Worm (Caenorhabditis elegans) whole organism, early embryonic: ENCODE results near the gene Y17G9B.2.
A peak's percentile ranks its signal among the peaks of the same experiment; 100 is the strongest.

ENCODE experiments used
- B0310.2 ChIP-seq: sonication (generic microtip); optimal IDR thresholded peaks from 2 replicates; lab custom pipeline; 2016; ENCODE audit warnings: mild to moderate bottlenecking, missing genetic modification characterization, missing compliant biosample characterization
- F13C5.2 ChIP-seq: sonication (generic microtip); optimal IDR thresholded peaks from 2 replicates; lab custom pipeline; 2017; ENCODE audit warnings: mild to moderate bottlenecking, missing genetic modification characterization, inconsistent platforms, missing compliant biosample characterization
- aly-1 ChIP-seq: sonication (generic microtip); optimal IDR thresholded peaks from 2 replicates; lab custom pipeline; 2016; ENCODE audit warnings: missing genetic modification characterization, missing compliant biosample characterization
- ama-1 ChIP-seq: fragments of 150-350 bp; optimal IDR thresholded peaks from 2 replicates; lab custom pipeline; 2014
- ceh-13 ChIP-seq: fragments of 200-800 bp; sonication (Bioruptor generic); optimal IDR thresholded peaks from 2 replicates; lab custom pipeline; 2018; ENCODE audit warnings: mild to moderate bottlenecking, missing genetic modification characterization, missing compliant biosample characterization
- ceh-36 ChIP-seq: sonication (generic microtip); optimal IDR thresholded peaks from 2 replicates; lab custom pipeline; 2016; ENCODE audit warnings: missing genetic modification characterization, inconsistent platforms, missing compliant biosample characterization
- ets-7 ChIP-seq: sonication (generic microtip); optimal IDR thresholded peaks from 2 replicates; lab custom pipeline; 2016; ENCODE audit warnings: missing genotype, missing genetic modification characterization, missing compliant biosample characterization
- flt-1 ChIP-seq: fragments of 200-800 bp; sonication (Bioruptor generic); IDR thresholded peaks from 2 replicates; pipeline ENCODE4 v1.3.6; 2022; ENCODE audit warnings: missing genetic modification characterization, missing compliant biosample characterization
- hmbx-1 ChIP-seq: sonication (generic microtip); optimal IDR thresholded peaks from 2 replicates; lab custom pipeline; 2016; ENCODE audit warnings: mild to moderate bottlenecking, missing genetic modification characterization, missing compliant biosample characterization
- hmg-4 ChIP-seq: fragments of 200-800 bp; sonication (Bioruptor generic); optimal IDR thresholded peaks from 2 replicates; lab custom pipeline; 2018; ENCODE audit warnings: mild to moderate bottlenecking, missing genetic modification characterization, missing compliant biosample characterization
- hnd-1 ChIP-seq: sonication (generic microtip); optimal IDR thresholded peaks from 2 replicates; lab custom pipeline; 2016; ENCODE audit warnings: missing genetic modification characterization, missing compliant biosample characterization
- pes-1 ChIP-seq: fragments of 200-800 bp; sonication (Bioruptor generic); IDR thresholded peaks from 2 replicates; pipeline ENCODE4 v1.3.6; 2022; ENCODE audit warnings: missing genetic modification reagents, missing genetic modification characterization, missing compliant biosample characterization
- scrt-1 ChIP-seq: fragments of 200-800 bp; sonication (Bioruptor generic); IDR thresholded peaks from 2 replicates; pipeline ENCODE4 v1.3.6; 2022; ENCODE audit warnings: missing genetic modification characterization, missing compliant biosample characterization
- sea-1 ChIP-seq: fragments of 200-800 bp; sonication (Bioruptor generic); conservative IDR thresholded peaks from 2 replicates; pipeline ENCODE4 v1.3.6; 2022; ENCODE audit warnings: missing genetic modification characterization, missing compliant biosample characterization
- tbx-11 ChIP-seq: fragments of 200-800 bp; sonication (Bioruptor generic); IDR thresholded peaks from 2 replicates; pipeline ENCODE4 v1.3.6; 2022; ENCODE audit warnings: missing genetic modification characterization, missing compliant biosample characterization
- tbx-37 ChIP-seq: fragments of 200-800 bp; sonication (Bioruptor generic); conservative IDR thresholded peaks from 2 replicates; pipeline ENCODE4 v1.3.6; 2022; ENCODE audit warnings: missing genetic modification reagents, missing genetic modification characterization, missing compliant biosample characterization
- tra-4 ChIP-seq: sonication (generic microtip); optimal IDR thresholded peaks from 2 replicates; lab custom pipeline; 2017; ENCODE audit warnings: missing genetic modification characterization, missing compliant biosample characterization

The Y17G9B.2 gene

DNA sequence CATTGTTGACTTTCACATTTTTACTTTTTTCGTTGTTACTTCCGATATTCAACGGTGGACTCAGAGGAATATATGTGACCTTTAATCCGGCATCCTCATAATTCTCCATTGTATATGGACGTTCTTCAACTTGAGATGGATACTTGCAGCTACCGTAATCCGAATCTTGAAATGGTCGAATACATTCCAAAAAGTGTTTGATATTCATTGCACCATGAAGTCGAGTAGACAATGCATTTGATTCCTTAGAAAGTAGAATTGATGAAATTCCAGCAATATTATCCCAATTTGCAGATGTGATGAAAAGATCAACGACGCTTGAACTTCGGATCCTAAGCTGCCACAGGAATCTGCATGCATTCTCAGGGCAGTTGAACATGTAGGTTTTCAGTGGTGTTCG lies 21.5 kb upstream of the Y17G9B.2 start:
- no peak for TF ChIP-seq sea-1

DNA sequence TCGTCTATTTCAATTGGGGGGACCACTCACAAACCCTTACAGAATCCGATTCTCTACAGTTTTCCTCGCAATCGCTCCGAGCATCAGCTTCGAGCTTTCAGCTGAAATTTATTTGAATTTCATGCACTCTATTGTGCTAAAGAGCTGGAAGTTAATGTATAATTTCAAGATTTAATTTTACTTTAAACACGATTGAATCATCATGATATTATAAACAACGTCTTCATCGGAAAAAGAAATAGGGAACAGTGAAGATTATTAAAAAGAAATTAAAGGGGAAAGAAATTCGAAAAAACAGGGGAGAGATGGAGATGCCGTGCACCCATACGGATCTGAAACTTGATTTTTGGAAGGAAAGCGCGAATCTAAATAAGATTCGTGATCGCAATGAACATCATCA lies 19.8 kb upstream of the Y17G9B.2 start, which contains the start of gene hoe-1:
hoe-1 (minus strand) TSS at position 101 of the 400 bp plus-strand sequence.
- no peak for TF ChIP-seq ama-1 (lab: Kevin White, UChicago)
- no peak for TF ChIP-seq ceh-36 (tag; lab: Kevin White, UChicago)
- no peak for TF ChIP-seq tbx-11 (GFP tag; lab: Robert Waterston, UW)
- TF ChIP-seq sea-1 = no peak
- no peak for TF ChIP-seq F13C5.2 (tag; lab: Kevin White, UChicago)
- TF ChIP-seq hmg-4 (GFP tag; lab: Kevin White, UChicago) = no peak
- TF ChIP-seq scrt-1 (GFP tag; lab: Robert Waterston, UW) = no peak
- TF ChIP-seq pes-1 (GFP tag; lab: Robert Waterston, UW) = no peak
- TF ChIP-seq tra-4 (tag; lab: Kevin White, UChicago) = no peak
- TF ChIP-seq tbx-37 = no peak
- no peak for TF ChIP-seq hmbx-1 (tag; lab: Kevin White, UChicago)
- TF ChIP-seq B0310.2 (tag; lab: Kevin White, UChicago) = no peak
- TF ChIP-seq ets-7 (tag; lab: Kevin White, UChicago) = no peak
- no peak for TF ChIP-seq hnd-1
- TF ChIP-seq flt-1 = no peak

DNA sequence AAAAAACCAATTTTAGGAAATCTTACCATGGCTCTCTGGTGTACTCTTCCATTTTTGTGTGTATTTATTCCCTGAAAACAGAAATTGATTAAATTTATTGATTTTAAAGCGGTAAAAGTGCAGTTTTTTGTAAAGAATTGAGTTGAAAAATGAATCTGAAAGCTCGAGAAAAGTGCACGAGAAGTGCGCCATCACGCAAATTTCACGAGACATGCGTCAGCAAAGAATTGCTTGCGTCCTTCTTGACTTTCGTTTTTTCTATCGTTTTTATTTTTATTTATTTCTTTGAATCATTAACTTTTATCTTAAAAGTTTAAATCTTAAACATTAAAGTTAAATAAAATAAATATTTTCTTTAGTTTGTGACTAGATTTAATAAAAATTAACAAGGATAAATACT lies 18.5 kb upstream of the Y17G9B.2 start, which contains the start of gene timm-17B.1:
timm-17B.1 (minus strand) TSS at position 71 of the 400 bp plus-strand sequence.
- no peak for TF ChIP-seq hmg-4 (GFP tag; lab: Kevin White, UChicago)
- no peak for TF ChIP-seq tbx-37
- no peak for TF ChIP-seq B0310.2 (tag; lab: Kevin White, UChicago)
- no peak for TF ChIP-seq ets-7 (tag; lab: Kevin White, UChicago)
- 0 out of 2 replicates have a peak, but pooled peaks have one; percentile 34 for TF ChIP-seq pes-1 (GFP tag; lab: Robert Waterston, UW)
- no peak for TF ChIP-seq hmbx-1 (tag; lab: Kevin White, UChicago)
- no peak for TF ChIP-seq sea-1
- TF ChIP-seq F13C5.2 (tag; lab: Kevin White, UChicago) = peak; percentile 34
- no peak for TF ChIP-seq ceh-13 (GFP tag; lab: Kevin White, UChicago)

DNA sequence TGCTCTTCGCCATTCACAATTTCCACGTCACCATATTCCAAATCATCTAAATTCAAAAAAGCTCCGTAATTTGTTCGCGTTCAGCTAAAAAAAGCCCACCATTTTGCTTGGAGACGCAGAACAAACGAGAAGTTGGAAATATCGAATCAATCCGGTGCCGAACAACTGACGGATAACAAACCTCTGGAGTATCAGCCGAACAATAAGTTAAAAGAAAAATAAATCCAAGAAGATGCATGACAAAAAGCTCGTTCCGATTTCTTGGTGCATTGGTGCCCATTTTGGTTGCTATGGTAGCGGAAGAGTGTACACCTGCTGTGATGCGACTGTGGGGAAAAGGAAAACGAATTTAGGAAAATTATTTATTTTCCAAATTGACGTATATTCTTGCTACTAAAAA lies 16.4 kb upstream of the Y17G9B.2 start, which contains the start of gene tctn-1:
tctn-1 (minus strand) TSS at position 280 of the 400 bp plus-strand sequence.
- peak; percentile 14 for TF ChIP-seq ama-1 (lab: Kevin White, UChicago)
- no peak for TF ChIP-seq hmg-4 (GFP tag; lab: Kevin White, UChicago)

DNA sequence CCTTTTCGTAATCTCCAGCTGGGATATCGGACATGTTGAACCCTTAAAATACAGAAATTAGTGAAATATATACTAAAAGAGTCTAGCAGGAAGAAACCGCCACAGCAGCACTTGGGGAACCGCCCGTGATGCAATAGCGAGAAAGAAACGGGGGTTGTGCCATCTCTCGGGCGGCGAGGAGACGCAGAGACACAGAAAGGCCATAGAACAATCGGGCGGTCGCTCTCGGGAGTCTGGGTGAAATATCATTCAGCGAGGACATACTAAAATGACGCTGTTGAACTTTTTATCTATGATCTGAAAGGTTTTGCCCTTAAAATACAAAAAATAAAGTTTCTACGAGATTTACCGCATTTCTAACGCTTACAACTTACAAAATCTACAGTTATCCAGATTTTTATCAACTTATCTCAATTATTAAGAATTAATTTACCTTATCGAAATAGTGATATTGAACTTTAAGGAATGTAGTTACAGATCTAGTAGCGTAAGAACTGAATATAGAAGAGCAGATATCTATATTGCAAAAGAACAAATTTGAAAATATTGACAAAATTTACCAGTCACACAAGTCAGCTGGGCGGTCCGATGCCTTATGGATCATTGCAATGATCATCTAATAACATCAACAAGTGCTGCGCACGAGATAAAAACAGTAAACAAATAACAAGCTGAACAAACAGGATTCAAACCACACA lies 15.4 kb upstream of the Y17G9B.2 start, which contains the start of gene cyc-2.1:
cyc-2.1 (minus strand) TSS at position 605 of the 698 bp plus-strand sequence.
- TF ChIP-seq pes-1 (GFP tag; lab: Robert Waterston, UW) = no peak
- TF ChIP-seq F13C5.2 (tag; lab: Kevin White, UChicago) = peak; percentile 38
- TF ChIP-seq ceh-13 (GFP tag; lab: Kevin White, UChicago) = no peak
- TF ChIP-seq aly-1 (tag; lab: Kevin White, UChicago) = no peak
- TF ChIP-seq scrt-1 (GFP tag; lab: Robert Waterston, UW) = peak; percentile 64
- TF ChIP-seq tbx-37 = no peak
- TF ChIP-seq tbx-11 (GFP tag; lab: Robert Waterston, UW) = 0 out of 2 replicates have a peak, but pooled peaks have one; percentile 31
- TF ChIP-seq sea-1 = 0 out of 2 replicates have a peak, but pooled peaks have one; percentile 28
- no peak for TF ChIP-seq ceh-36 (tag; lab: Kevin White, UChicago)
- TF ChIP-seq ama-1 (lab: Kevin White, UChicago) = peak; percentile 3
- TF ChIP-seq tra-4 (tag; lab: Kevin White, UChicago) = no peak
- no peak for TF ChIP-seq hmbx-1 (tag; lab: Kevin White, UChicago)
- TF ChIP-seq B0310.2 (tag; lab: Kevin White, UChicago) = no peak
- peak; percentile 49 for TF ChIP-seq hmg-4 (GFP tag; lab: Kevin White, UChicago)
- 0 out of 2 replicates have a peak, but pooled peaks have one; percentile 4 for TF ChIP-seq flt-1
- TF ChIP-seq ets-7 (tag; lab: Kevin White, UChicago) = no peak
- TF ChIP-seq hnd-1 = no peak

DNA sequence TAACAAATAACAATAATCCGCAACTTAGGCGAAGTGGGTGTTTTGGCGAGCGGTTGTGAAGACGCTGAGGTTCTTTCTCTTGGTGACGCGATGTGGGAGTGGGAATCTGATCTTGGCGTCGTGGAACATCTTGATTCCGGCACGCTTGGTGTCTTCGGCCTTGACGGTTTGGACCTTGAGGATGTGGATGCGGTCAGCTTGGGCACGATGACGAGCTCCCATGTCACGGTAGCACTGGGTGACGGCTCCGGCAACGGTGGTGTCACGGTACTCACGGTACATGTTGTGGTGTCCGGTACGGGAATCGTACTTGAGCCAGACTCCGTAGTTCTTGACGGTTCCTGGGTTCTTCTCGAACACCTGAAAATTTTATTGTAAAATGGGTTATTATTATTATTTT lies 14.8 kb upstream of the Y17G9B.2 start:
- no peak for TF ChIP-seq ama-1 (lab: Kevin White, UChicago)
- no peak for TF ChIP-seq ceh-36 (tag; lab: Kevin White, UChicago)
- TF ChIP-seq scrt-1 (GFP tag; lab: Robert Waterston, UW) = no peak
- TF ChIP-seq tbx-11 (GFP tag; lab: Robert Waterston, UW) = no peak
- no peak for TF ChIP-seq tbx-37
- no peak for TF ChIP-seq aly-1 (tag; lab: Kevin White, UChicago)
- no peak for TF ChIP-seq tra-4 (tag; lab: Kevin White, UChicago)
- TF ChIP-seq flt-1 = no peak
- TF ChIP-seq pes-1 (GFP tag; lab: Robert Waterston, UW) = no peak
- TF ChIP-seq F13C5.2 (tag; lab: Kevin White, UChicago) = no peak
- no peak for TF ChIP-seq ceh-13 (GFP tag; lab: Kevin White, UChicago)
- no peak for TF ChIP-seq hmg-4 (GFP tag; lab: Kevin White, UChicago)
- TF ChIP-seq hmbx-1 (tag; lab: Kevin White, UChicago) = no peak
- no peak for TF ChIP-seq B0310.2 (tag; lab: Kevin White, UChicago)
- no peak for TF ChIP-seq hnd-1
- TF ChIP-seq ets-7 (tag; lab: Kevin White, UChicago) = no peak

DNA sequence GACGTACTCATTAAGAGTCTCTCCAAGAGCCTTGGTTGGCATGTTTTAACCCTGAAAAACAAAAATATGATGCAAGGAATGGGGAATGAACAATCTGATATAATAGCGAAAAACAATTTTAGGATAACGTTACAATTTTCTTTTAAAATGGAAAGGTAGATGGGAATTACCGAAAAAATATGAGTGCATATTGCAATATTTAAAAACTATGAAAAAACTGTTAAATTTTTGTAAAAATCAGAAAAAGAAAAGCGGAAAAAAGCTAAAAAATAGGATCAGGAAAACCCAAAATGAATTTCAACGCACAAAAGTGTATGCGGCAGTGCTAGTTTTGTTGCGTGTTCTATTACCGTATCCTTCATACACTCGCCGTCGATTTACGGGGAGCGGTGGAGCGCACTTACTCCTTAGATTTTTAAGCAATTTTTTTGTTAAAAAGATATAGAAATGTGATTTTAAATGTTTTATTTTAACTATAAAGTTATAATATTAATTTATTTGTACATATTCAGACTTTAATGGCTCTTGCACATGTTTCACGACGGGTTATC lies 14.1 kb upstream of the Y17G9B.2 start, which contains the start of the genes rpl-20 and Y17G9B.5:
rpl-20 (minus strand) TSS at position 51 of the 551 bp plus-strand sequence.
Y17G9B.5 (plus strand) TSS at position 513 of the 551 bp plus-strand sequence.
- TF ChIP-seq hmbx-1 (tag; lab: Kevin White, UChicago) = peak; percentile 75
- peak; percentile 81 for TF ChIP-seq pes-1 (GFP tag; lab: Robert Waterston, UW)
- peak; percentile 78 for TF ChIP-seq tbx-11 (GFP tag; lab: Robert Waterston, UW)
- TF ChIP-seq ceh-13 (GFP tag; lab: Kevin White, UChicago) = peak; percentile 63
- peak; percentile 49 for TF ChIP-seq B0310.2 (tag; lab: Kevin White, UChicago)
- peak; percentile 73 for TF ChIP-seq tra-4 (tag; lab: Kevin White, UChicago)
- peak; percentile 80 for TF ChIP-seq scrt-1 (GFP tag; lab: Robert Waterston, UW)
- TF ChIP-seq sea-1 = peak; percentile 87
- TF ChIP-seq ets-7 (tag; lab: Kevin White, UChicago) = peak; percentile 54
- no peak for TF ChIP-seq aly-1 (tag; lab: Kevin White, UChicago)
- TF ChIP-seq F13C5.2 (tag; lab: Kevin White, UChicago) = peak; percentile 99
- TF ChIP-seq flt-1 = peak; percentile 84
- TF ChIP-seq tbx-37 = peak; percentile 76
- no peak for TF ChIP-seq ama-1 (lab: Kevin White, UChicago)
- TF ChIP-seq hnd-1 = peak; percentile 72
- peak; percentile 81 for TF ChIP-seq hmg-4 (GFP tag; lab: Kevin White, UChicago)
- TF ChIP-seq ceh-36 (tag; lab: Kevin White, UChicago) = peak; percentile 85
